Worm (Caenorhabditis elegans): ENCODE measurements around the gene Y51A2A.4.

Gene Y51A2A.4

ce11 chrV:18244408-18244807 lies 46.3 kb upstream of the Y51A2A.4 start (continued):
- TF ChIP-seq lin-39 (tag; optimal IDR thresholded peaks at IDR 0.05), result no peak
- TF ChIP-seq arid-1 (GFP tag; conservative IDR thresholded peaks at IDR 0.05), result no peak
- TF ChIP-seq daf-16 (GFP tag; optimal IDR thresholded peaks at IDR 0.05), result no peak
- peak; percentile 28 for TF ChIP-seq daf-16 (tag; optimal IDR thresholded peaks at IDR 0.05)
- no peak for TF ChIP-seq dmd-8 (GFP tag; IDR thresholded peaks at IDR 0.05)
- TF ChIP-seq nhr-28 (tag; optimal IDR thresholded peaks at IDR 0.05), result peak; percentile 77
- TF ChIP-seq tag-97 (GFP tag; IDR thresholded peaks at IDR 0.05), result no peak
- no peak for TF ChIP-seq F44E2.7 (GFP tag; IDR thresholded peaks at IDR 0.05)
- no peak for TF ChIP-seq php-3 (GFP tag; IDR thresholded peaks at IDR 0.05)
- TF ChIP-seq egl-27 (tag; optimal IDR thresholded peaks at IDR 0.05), result no peak
- TF ChIP-seq lim-7 (GFP tag; IDR thresholded peaks at IDR 0.05), result no peak
- no peak for TF ChIP-seq nhr-25 (tag; optimal IDR thresholded peaks at IDR 0.05; ENCODE audit: borderline replicate concordance, insufficient read depth)
- no peak for TF ChIP-seq pha-4 (GFP tag; IDR thresholded peaks at IDR 0.05)
- TF ChIP-seq pha-4 (tag; optimal IDR thresholded peaks at IDR 0.05), result no peak
- TF ChIP-seq ceh-82 (tag; optimal IDR thresholded peaks at IDR 0.05), result no peak

- TF ChIP-seq aly-2 (tag; optimal IDR thresholded peaks at IDR 0.05) (no peak), dve-1 (tag; optimal IDR thresholded peaks at IDR 0.05; ENCODE audit: insufficient read depth) (peak; percentile 29), nhr-41 (GFP tag; IDR thresholded peaks at IDR 0.05) (no peak), mes-2 (tag; optimal IDR thresholded peaks at IDR 0.05; ENCODE audit: poor library complexity, severe bottlenecking) (no peak), cey-2 (tag; optimal IDR thresholded peaks at IDR 0.05; ENCODE audit: borderline replicate concordance, insufficient read depth) (no peak), daf-16 (GFP tag; optimal IDR thresholded peaks at IDR 0.05) (no peak), daf-16 (tag; optimal IDR thresholded peaks at IDR 0.05) (peak; percentile 49), nhr-28 (tag; optimal IDR thresholded peaks at IDR 0.05) (peak; percentile 63), dmd-6 (GFP tag; IDR thresholded peaks at IDR 0.05) (peak; percentile 36; the same call in 1 of the 2 replicates), pqm-1 (tag; optimal IDR thresholded peaks at IDR 0.05) (peak; percentile 77)
These were observed 44.7 kb upstream of the Y51A2A.4 start for ce11 chrV:18246077-18246476.

- TF ChIP-seq dpl-1 (GFP tag; optimal IDR thresholded peaks at IDR 0.05) (no peak), nhr-28 (tag; optimal IDR thresholded peaks at IDR 0.05) (peak; percentile 57), lim-7 (GFP tag; IDR thresholded peaks at IDR 0.05) (no peak), nhr-102 (tag; optimal IDR thresholded peaks at IDR 0.05) (no peak), nhr-6 (tag; optimal IDR thresholded peaks at IDR 0.05) (no peak), jun-1 (tag; optimal IDR thresholded peaks at IDR 0.05) (no peak), tag-97 (GFP tag; IDR thresholded peaks at IDR 0.05) (no peak), hlh-30 (tag; optimal IDR thresholded peaks at IDR 0.05; ENCODE audit: insufficient read depth) (no peak), T26A8.4 (GFP tag; IDR thresholded peaks at IDR 0.05) (no peak), ceh-20 (GFP tag; IDR thresholded peaks at IDR 0.05) (no peak), Y48G9A.11 (GFP tag; IDR thresholded peaks at IDR 0.05) (no peak), pqm-1 (tag; optimal IDR thresholded peaks at IDR 0.05) (peak; percentile 15), Y75B8A.6 (GFP tag; IDR thresholded peaks at IDR 0.05) (no peak)
These were observed 38.5 kb upstream of the Y51A2A.4 start, which contains the start of gene R10E8.1 for ce11 chrV:18252239-18252638. R10E8.1 (minus strand) TSS chrV:18252416.

- TF ChIP-seq ceh-44 (GFP tag; IDR thresholded peaks at IDR 0.05), result no peak
- TF ChIP-seq F37D6.2 (tag; optimal IDR thresholded peaks at IDR 0.05), result no peak
These were observed 37.2 kb upstream of the Y51A2A.4 start, which contains the start of gene R10E8.2 for ce11 chrV:18253494-18253893. R10E8.2 (plus strand) TSS chrV:18253794.

- TF ChIP-seq daf-16 (GFP tag; optimal IDR thresholded peaks at IDR 0.05) (no peak), daf-16 (tag; optimal IDR thresholded peaks at IDR 0.05) (no peak), daf-8 (GFP tag; IDR thresholded peaks at IDR 0.05) (no peak), lir-3 (tag; optimal IDR thresholded peaks at IDR 0.05) (no peak), hmg-1.1 (GFP tag; IDR thresholded peaks at IDR 0.05) (no peak), F49E8.2 (tag; optimal IDR thresholded peaks at IDR 0.05; ENCODE audit: borderline replicate concordance) (no peak), unc-130 (GFP tag; optimal IDR thresholded peaks at IDR 0.05) (no peak), nhr-237 (tag; optimal IDR thresholded peaks at IDR 0.05) (no peak), daf-19 (GFP tag; conservative IDR thresholded peaks at IDR 0.05) (no peak), snpc-1.2 (GFP tag; IDR thresholded peaks at IDR 0.05) (no peak), mdl-1 (tag; optimal IDR thresholded peaks at IDR 0.05) (no peak), dmd-8 (GFP tag; IDR thresholded peaks at IDR 0.05) (no peak)
These were observed 36.3 kb upstream of the Y51A2A.4 start, which contains the start of gene R10E8.5 for ce11 chrV:18254483-18254882. R10E8.5 (plus strand) TSS chrV:18254783.
